Worm (Caenorhabditis elegans) whole organism, L4 larva: ENCODE data around the gene F49C12.11.

ENCODE experiments used
- D1046.2 ChIP-seq: fragments of 200-800 bp; sonication (Bioruptor generic); IDR thresholded peaks from 2 replicates; pipeline ENCODE4 v1.3.6; 2022; ENCODE audit warnings: missing genetic modification characterization, missing compliant biosample characterization
- F44E2.7 ChIP-seq: fragments of 200-800 bp; sonication (Bioruptor generic); IDR thresholded peaks from 2 replicates; pipeline ENCODE4 v2.1.2; 2022; ENCODE audit warnings: missing genetic modification characterization, missing compliant biosample characterization
- F49E8.2 ChIP-seq: sonication (generic microtip); optimal IDR thresholded peaks from 2 replicates; lab custom pipeline; 2016; ENCODE audit warnings: missing compliant biosample characterization, mild to moderate bottlenecking, missing genetic modification characterization, borderline replicate concordance
- T20F7.1 ChIP-seq: fragments of 200-800 bp; sonication (Bioruptor generic); optimal IDR thresholded peaks from 2 replicates; lab custom pipeline; 2018; ENCODE audit warnings: mild to moderate bottlenecking, missing genetic modification characterization, missing compliant biosample characterization
- Y105C5A.15 ChIP-seq: fragments of 200-800 bp; sonication (Bioruptor generic); IDR thresholded peaks from 2 replicates; pipeline ENCODE4 v1.3.6; 2022; ENCODE audit warnings: missing genetic modification characterization, missing compliant biosample characterization
- aha-1 ChIP-seq: fragments of 150-350 bp; peaks from one replicate; lab custom pipeline; 2014; ENCODE audit warnings: missing biosample characterization, missing genetic modification characterization
- aly-2 ChIP-seq: sonication (generic microtip); optimal IDR thresholded peaks from 2 replicates; lab custom pipeline; 2018; ENCODE audit warnings: missing biosample characterization, missing genetic modification characterization
- arid-1 ChIP-seq: fragments of 200-800 bp; sonication (Bioruptor generic); conservative IDR thresholded peaks from 2 replicates; pipeline ENCODE4 v1.3.6; 2022; ENCODE audit warnings: missing genetic modification reagents, missing genetic modification characterization, missing compliant biosample characterization
- attf-4 ChIP-seq: sonication (generic microtip); optimal IDR thresholded peaks from 3 replicates; lab custom pipeline; 2017; ENCODE audit warnings: missing biosample characterization, missing genetic modification characterization
- ceh-28 ChIP-seq: fragments of 150-350 bp; optimal IDR thresholded peaks from 2 replicates; lab custom pipeline; 2014; ENCODE audit warnings: missing biosample characterization, missing genetic modification reagents, missing genetic modification characterization
- ceh-62 ChIP-seq: sonication (generic microtip); optimal IDR thresholded peaks from 2 replicates; lab custom pipeline; 2017; ENCODE audit warnings: missing biosample characterization, missing genetic modification characterization
- ces-1 ChIP-seq: fragments of 150-350 bp; sonication (generic microtip); optimal IDR thresholded peaks from 4 replicates; lab custom pipeline; 2014; ENCODE audit warnings: missing biosample characterization, missing genetic modification reagents, missing genetic modification characterization
- daf-12 ChIP-seq: fragments of 150-350 bp; optimal IDR thresholded peaks from 2 replicates; lab custom pipeline; 2014; ENCODE audit warnings: missing biosample characterization, missing genetic modification reagents, missing genetic modification characterization
- daf-16 ChIP-seq, 3 experiments: sonication (generic microtip); optimal IDR thresholded peaks; 2 replicates each; lab custom pipeline; 2016 to 2017; ENCODE audit warnings: missing genetic modification characterization in 3 of 3, missing genetic modification reagents in 3 of 3, mild to moderate bottlenecking in 2 of 3, missing compliant biosample characterization in 2 of 3, missing biosample characterization in 1 of 3, moderate library complexity in 1 of 3
- daf-19 ChIP-seq: fragments of 200-800 bp; sonication (Bioruptor generic); conservative IDR thresholded peaks from 2 replicates; pipeline ENCODE4 v1.3.6; 2022; ENCODE audit warnings: missing genetic modification characterization, missing compliant biosample characterization
- dpl-1 ChIP-seq: fragments of 150-350 bp; optimal IDR thresholded peaks from 2 replicates; lab custom pipeline; 2014; ENCODE audit warnings: missing biosample characterization, missing genetic modification reagents, missing genetic modification characterization
- duxl-1 ChIP-seq: sonication (generic microtip); optimal IDR thresholded peaks from 2 replicates; lab custom pipeline; 2016; ENCODE audit warnings: mild to moderate bottlenecking, missing genetic modification characterization, moderate library complexity, missing compliant biosample characterization; ENCODE audit not compliant: poor library complexity
- egl-27 ChIP-seq: sonication (generic microtip); optimal IDR thresholded peaks from 3 replicates; lab custom pipeline; 2017; ENCODE audit warnings: missing biosample characterization, missing genetic modification reagents, missing genetic modification characterization
- gei-8 ChIP-seq: fragments of 200-800 bp; sonication (Bioruptor generic); optimal IDR thresholded peaks from 2 replicates; lab custom pipeline; 2018; ENCODE audit warnings: mild to moderate bottlenecking, missing genetic modification characterization, missing compliant biosample characterization
- jun-1 ChIP-seq: fragments of 150-350 bp; optimal IDR thresholded peaks from 2 replicates; lab custom pipeline; 2014; ENCODE audit warnings: missing biosample characterization, missing genetic modification reagents, missing genetic modification characterization
- lim-7 ChIP-seq: fragments of 200-800 bp; sonication (Bioruptor generic); IDR thresholded peaks from 2 replicates; pipeline ENCODE4 v1.3.6; 2022; ENCODE audit warnings: missing genetic modification characterization, missing compliant biosample characterization
- lin-13 ChIP-seq: fragments of 150-350 bp; optimal IDR thresholded peaks from 2 replicates; lab custom pipeline; 2014; ENCODE audit warnings: missing biosample characterization, missing genetic modification reagents, missing genetic modification characterization
- lin-15B ChIP-seq: fragments of 150-350 bp; sonication (generic microtip); optimal IDR thresholded peaks from 3 replicates; lab custom pipeline; 2014; ENCODE audit warnings: missing biosample characterization, missing genetic modification characterization
- lin-38 ChIP-seq: fragments of 200-800 bp; sonication (Bioruptor generic); IDR thresholded peaks from 2 replicates; pipeline ENCODE4 v1.3.6; 2022; ENCODE audit warnings: missing genetic modification reagents, missing genetic modification characterization, missing compliant biosample characterization
- lsy-2 ChIP-seq, 2 experiments: fragments of 150-350 bp in 1 of 2; sonication (generic microtip) in 1 of 2; optimal IDR thresholded peaks; 2 replicates each; lab custom pipeline; 2014 to 2017; ENCODE audit warnings: missing biosample characterization in 2 of 2, missing genetic modification characterization in 2 of 2
- madf-5 ChIP-seq, 2 experiments: fragments of 200-800 bp; sonication (Bioruptor generic); IDR thresholded peaks; 2 replicates each; pipeline ENCODE4 v1.3.6; 2022; ENCODE audit warnings: missing compliant biosample characterization in 2 of 2, missing genetic modification characterization in 2 of 2
- mdl-1 ChIP-seq, 2 experiments: fragments of 150-350 bp in 1 of 2; sonication (generic microtip) in 1 of 2; optimal IDR thresholded peaks; 2 replicates each; lab custom pipeline; 2014 to 2017; ENCODE audit warnings: missing biosample characterization in 2 of 2, missing genetic modification characterization in 2 of 2
- mdt-29 ChIP-seq: fragments of 200-800 bp; sonication (Bioruptor generic); IDR thresholded peaks from 2 replicates; pipeline ENCODE4 v1.3.6; 2022; ENCODE audit warnings: missing genetic modification reagents, missing genetic modification characterization, missing compliant biosample characterization
- mep-1 ChIP-seq: fragments of 150-350 bp; sonication (generic microtip); optimal IDR thresholded peaks from 3 replicates; lab custom pipeline; 2014; ENCODE audit warnings: missing biosample characterization, missing genetic modification characterization
- mes-2 ChIP-seq: sonication (generic microtip); optimal IDR thresholded peaks from 2 replicates; lab custom pipeline; 2016; ENCODE audit warnings: missing genotype, mild to moderate bottlenecking, missing genetic modification characterization, missing compliant biosample characterization; ENCODE audit not compliant: poor library complexity, severe bottlenecking
- mxl-2 ChIP-seq: fragments of 200-800 bp; sonication (Bioruptor generic); conservative IDR thresholded peaks from 2 replicates; pipeline ENCODE4 v1.3.6; 2022; ENCODE audit warnings: missing genetic modification reagents, missing genetic modification characterization, missing compliant biosample characterization
- nhr-10 ChIP-seq: fragments of 150-350 bp; optimal IDR thresholded peaks from 2 replicates; lab custom pipeline; 2014; ENCODE audit warnings: missing biosample characterization, missing genetic modification characterization
- nhr-48 ChIP-seq: sonication (generic microtip); optimal IDR thresholded peaks from 2 replicates; lab custom pipeline; 2016; ENCODE audit warnings: mild to moderate bottlenecking, missing genetic modification characterization, missing compliant biosample characterization
- nhr-6 ChIP-seq: fragments of 150-350 bp; optimal IDR thresholded peaks from 2 replicates; lab custom pipeline; 2014; ENCODE audit warnings: missing biosample characterization, missing genetic modification characterization
- nhr-76 ChIP-seq: fragments of 150-350 bp; optimal IDR thresholded peaks from 2 replicates; lab custom pipeline; 2014; ENCODE audit warnings: missing biosample characterization, missing genetic modification characterization
- skn-1 ChIP-seq: fragments of 150-350 bp; optimal IDR thresholded peaks from 2 replicates; lab custom pipeline; 2014; ENCODE audit warnings: missing biosample characterization, missing genetic modification characterization
- snpc-1.2 ChIP-seq: fragments of 200-800 bp; sonication (Bioruptor generic); IDR thresholded peaks from 2 replicates; pipeline ENCODE4 v1.3.6; 2022; ENCODE audit warnings: missing genetic modification reagents, missing genetic modification characterization, missing compliant biosample characterization
- spr-1 ChIP-seq: sonication (generic microtip); optimal IDR thresholded peaks from 2 replicates; lab custom pipeline; 2016; ENCODE audit warnings: mild to moderate bottlenecking, missing genetic modification characterization, missing compliant biosample characterization
- tag-97 ChIP-seq: fragments of 200-800 bp; sonication (Bioruptor generic); IDR thresholded peaks from 2 replicates; pipeline ENCODE4 v1.3.6; 2022; ENCODE audit warnings: missing genetic modification characterization, missing compliant biosample characterization
- tra-1 ChIP-seq: fragments of 200-800 bp; sonication (Bioruptor generic); IDR thresholded peaks from 2 replicates; pipeline ENCODE4 v1.3.6; 2022; ENCODE audit warnings: missing genetic modification reagents, missing genetic modification characterization, missing compliant biosample characterization
- unc-39 ChIP-seq: sonication (generic microtip); optimal IDR thresholded peaks from 2 replicates; lab custom pipeline; 2017; ENCODE audit warnings: missing biosample characterization, missing genetic modification characterization
- unc-62 ChIP-seq, 3 experiments: fragments of 150-350 bp in 1 of 3; sonication (generic microtip); optimal IDR thresholded peaks in 2 of 3; peaks in 1 of 3; 1 replicate in 1 of 3; 2 replicates in 2 of 3; lab custom pipeline; 2014 to 2017; ENCODE audit warnings: missing biosample characterization in 3 of 3, missing genetic modification characterization in 3 of 3, missing genetic modification reagents in 3 of 3, missing genotype in 1 of 3
- vab-7 ChIP-seq: fragments of 200-800 bp; sonication (Bioruptor generic); IDR thresholded peaks from 2 replicates; pipeline ENCODE4 v1.3.6; 2022; ENCODE audit warnings: missing genetic modification reagents, missing genetic modification characterization, missing compliant biosample characterization
- zag-1 ChIP-seq: fragments of 150-350 bp; optimal IDR thresholded peaks from 2 replicates; lab custom pipeline; 2014; ENCODE audit warnings: missing biosample characterization, missing genetic modification characterization
- zfp-3 ChIP-seq: fragments of 200-800 bp; sonication (Bioruptor generic); conservative IDR thresholded peaks from 2 replicates; pipeline ENCODE4 v1.3.6; 2022; ENCODE audit warnings: missing genetic modification reagents, missing genetic modification characterization, missing compliant biosample characterization
- zip-2 ChIP-seq: fragments of 150-350 bp; optimal IDR thresholded peaks from 2 replicates; lab custom pipeline; 2014; ENCODE audit warnings: missing biosample characterization, missing genetic modification characterization
- ztf-7 ChIP-seq: fragments of 150-350 bp; optimal IDR thresholded peaks from 2 replicates; lab custom pipeline; 2014; ENCODE audit warnings: missing biosample characterization, missing genetic modification characterization

Gene F49C12.11

DNA sequence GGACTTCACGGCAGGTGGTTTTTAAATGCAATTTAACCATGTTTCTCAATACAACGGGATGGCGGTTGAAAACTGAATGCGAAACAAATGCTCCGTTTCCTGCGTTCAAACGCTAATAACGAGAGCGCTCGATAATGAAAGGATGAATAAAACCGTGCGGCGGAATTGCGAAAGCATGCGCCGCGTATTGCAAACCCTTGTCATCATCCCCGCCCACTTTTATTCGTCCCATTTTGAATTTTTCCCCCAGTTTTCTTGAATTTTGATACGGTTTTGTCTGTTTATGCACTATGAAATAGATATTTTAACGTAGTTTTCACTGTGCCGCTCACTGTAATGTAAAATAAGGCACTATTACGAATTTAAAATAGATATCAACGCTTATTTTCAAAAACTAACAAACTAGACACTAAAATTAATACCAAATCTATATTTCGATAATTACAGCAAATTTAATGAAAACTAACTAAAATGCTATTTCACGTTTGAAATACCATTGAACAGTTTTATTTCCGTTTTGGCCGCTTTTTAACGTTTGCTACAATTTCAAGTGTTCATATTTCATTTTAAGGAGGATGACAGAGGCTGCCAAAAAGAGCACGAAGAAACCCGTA, 3.0 kb upstream of the F49C12.11 start, which contains the start of the genes F49C12.9 and rpn-7 (continued):
- no peak for TF ChIP-seq ces-1 (GFP tag; lab: Kevin White, UChicago)
- TF ChIP-seq daf-19 (GFP tag; lab: Robert Waterston, UW) = no peak
- TF ChIP-seq mdl-1 (tag; optimal IDR thresholded peaks at IDR 0.05; lab: Kevin White, UChicago) = peak in 1 of 2 experiments; percentile 9
- peak in 1 of 2 experiments; percentile 21 for TF ChIP-seq unc-62 (GFP tag; optimal IDR thresholded peaks at IDR 0.05 in 1 of 2; lab: Kevin White, UChicago)
- TF ChIP-seq unc-62 (tag; optimal IDR thresholded peaks at IDR 0.05; lab: Kevin White, UChicago) = no peak
- TF ChIP-seq daf-12 = no peak
- TF ChIP-seq skn-1 (tag; lab: Kevin White, UChicago) = no peak
- TF ChIP-seq egl-27 (tag; lab: Kevin White, UChicago) = no peak
- no peak for TF ChIP-seq aly-2 (tag; lab: Kevin White, UChicago)
- TF ChIP-seq F49E8.2 (tag; lab: Kevin White, UChicago) = no peak
- no peak for TF ChIP-seq F44E2.7 (GFP tag; lab: Robert Waterston, UW)
- TF ChIP-seq mep-1 (tag; lab: Kevin White, UChicago) = no peak
- TF ChIP-seq spr-1 (tag; lab: Kevin White, UChicago) = no peak
- no peak for TF ChIP-seq zip-2 (tag; lab: Kevin White, UChicago)
- no peak for TF ChIP-seq Y105C5A.15 (GFP tag; lab: Robert Waterston, UW)
- no peak for TF ChIP-seq jun-1 (tag; lab: Kevin White, UChicago)
- TF ChIP-seq dpl-1 (GFP tag; lab: Kevin White, UChicago) = peak; percentile 47
- TF ChIP-seq daf-16 (GFP tag; optimal IDR thresholded peaks at IDR 0.05; lab: Kevin White, UChicago) = no peak
- TF ChIP-seq daf-16 (tag; optimal IDR thresholded peaks at IDR 0.05; lab: Kevin White, UChicago) = peak; percentile 12
- TF ChIP-seq snpc-1.2 (GFP tag; lab: Robert Waterston, UW) = peak; percentile 45; the same call in 1 of the 2 replicates
- TF ChIP-seq lin-15B (tag; lab: Kevin White, UChicago) = no peak
- TF ChIP-seq mes-2 = peak; percentile 83
- no peak for TF ChIP-seq vab-7 (GFP tag; lab: Robert Waterston, UW)
- TF ChIP-seq, all 104 proteins: peak for 12

DNA sequence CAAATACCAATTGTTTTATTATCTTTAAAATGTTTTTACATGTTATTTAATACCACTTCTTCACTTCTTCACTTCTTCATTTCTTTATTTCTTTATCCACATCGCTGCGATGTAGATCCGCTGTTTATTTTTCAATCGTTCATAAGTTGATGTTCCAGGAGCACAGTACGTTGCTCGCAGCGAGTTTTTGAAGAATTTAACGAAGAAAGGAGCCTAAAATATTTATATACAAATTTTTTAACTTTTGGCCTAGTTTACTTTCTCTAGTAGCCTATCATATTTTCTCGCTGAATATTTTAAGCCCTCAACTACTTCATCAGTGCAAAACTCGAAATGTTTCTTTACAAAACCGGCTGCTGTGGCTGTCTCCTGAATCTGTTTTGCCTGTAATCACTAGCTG, 1.0 kb upstream of the F49C12.11 start:
- TF ChIP-seq attf-4 (no peak), tag-97 (no peak), D1046.2 (GFP tag; lab: Robert Waterston, UW) (no peak), lim-7 (GFP tag; lab: Robert Waterston, UW) (no peak), lin-38 (GFP tag; lab: Robert Waterston, UW) (peak; percentile 55), aha-1 (peak; percentile 75), mxl-2 (GFP tag; lab: Robert Waterston, UW) (no peak), nhr-10 (no peak), duxl-1 (tag; lab: Kevin White, UChicago) (no peak), nhr-6 (tag; lab: Kevin White, UChicago) (no peak), lsy-2 (tag; optimal IDR thresholded peaks at IDR 0.05; lab: Kevin White, UChicago) (no peak), egl-27 (tag; lab: Kevin White, UChicago) (no peak)

DNA sequence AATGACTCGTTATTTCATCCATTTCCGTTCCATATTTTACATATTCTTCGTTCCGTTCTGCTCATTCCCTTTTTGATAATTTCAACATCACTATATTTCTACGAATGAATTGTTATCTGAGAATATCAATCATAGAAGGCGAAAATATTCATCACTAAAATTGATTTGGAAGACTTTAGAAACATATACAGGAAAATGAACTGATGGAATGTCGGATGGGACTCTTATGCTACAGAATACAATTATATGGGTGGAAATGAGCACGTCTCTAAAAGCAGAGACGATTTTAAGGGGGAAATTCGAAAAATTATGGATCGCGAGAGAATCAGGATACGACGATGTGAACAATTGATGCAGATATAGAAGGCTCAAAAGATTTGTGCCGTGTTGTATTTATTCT, 843 bp downstream of the F49C12.11 start:
- TF ChIP-seq tra-1 (no peak), madf-5 (GFP tag; IDR thresholded peaks at IDR 0.05; lab: Robert Waterston, UW) (no peak), zag-1 (tag; lab: Kevin White, UChicago) (no peak), egl-27 (tag; lab: Kevin White, UChicago) (no peak), zip-2 (tag; lab: Kevin White, UChicago) (no peak), arid-1 (GFP tag; lab: Robert Waterston, UW) (0 out of 2 replicates have a peak, but pooled peaks have one; percentile 41), mdt-29 (GFP tag; lab: Robert Waterston, UW) (no peak), zfp-3 (no peak), ceh-62 (tag; lab: Kevin White, UChicago) (no peak), lin-38 (GFP tag; lab: Robert Waterston, UW) (no peak), ztf-7 (no peak), T20F7.1 (no peak), aly-2 (tag; lab: Kevin White, UChicago) (no peak), gei-8 (GFP tag; lab: Kevin White, UChicago) (peak; percentile 30), daf-16 (GFP tag; optimal IDR thresholded peaks at IDR 0.05; lab: Kevin White, UChicago) (no peak), daf-16 (tag; optimal IDR thresholded peaks at IDR 0.05; lab: Kevin White, UChicago) (peak; percentile 18), nhr-48 (no peak), lin-13 (GFP tag; lab: Kevin White, UChicago) (no peak), lim-7 (GFP tag; lab: Robert Waterston, UW) (no peak), nhr-76 (tag; lab: Kevin White, UChicago) (no peak), unc-39 (tag; lab: Kevin White, UChicago) (no peak), ceh-28 (no peak), nhr-10 (no peak)
